Worm (Caenorhabditis elegans): ENCODE results near the gene Y38C1AA.19.
A peak's percentile ranks its signal among the peaks of the same experiment; 100 is the strongest.

The Y38C1AA.19 gene

DNA sequence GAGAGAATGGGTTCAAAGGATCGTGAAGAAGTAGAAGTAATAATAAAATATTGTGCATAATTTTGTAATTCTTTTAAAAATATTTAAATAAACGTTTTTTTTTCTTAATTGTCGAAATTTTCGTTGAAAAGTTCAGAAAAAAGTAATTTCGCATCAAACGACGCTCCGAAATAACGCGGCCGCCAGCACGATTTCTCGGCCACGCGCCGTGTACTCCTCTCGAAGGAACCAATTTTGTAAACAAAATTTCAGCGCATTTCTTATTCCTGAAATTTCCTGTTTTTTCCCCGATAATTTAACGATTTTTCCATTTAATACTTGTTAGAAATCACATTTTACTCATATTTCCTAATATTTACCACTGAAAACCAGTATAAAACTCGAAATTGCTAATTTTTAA is 32.1 kb downstream of the Y38C1AA.19 start, which contains the start of gene Y38C1AA.12:
Gene Y38C1AA.12 (plus strand): TSS at position 211 of the 400 bp plus-strand sequence.
- TF ChIP-seq ceh-31 (tag; optimal IDR thresholded peaks at IDR 0.05) (peak; percentile 93), hlh-30 (tag; optimal IDR thresholded peaks at IDR 0.05; ENCODE audit: insufficient read depth) (no peak), tbx-2 (tag; optimal IDR thresholded peaks at IDR 0.05) (peak; percentile 90), che-1 (tag; optimal IDR thresholded peaks at IDR 0.05) (no peak), npax-4 (tag; optimal IDR thresholded peaks at IDR 0.05) (no peak), ceh-6 (GFP tag; optimal IDR thresholded peaks at IDR 0.05) (no peak), K02D7.2 (tag; optimal IDR thresholded peaks at IDR 0.05) (no peak), T23F11.4 (GFP tag; optimal IDR thresholded peaks at IDR 0.05) (no peak), ttx-3 (tag; optimal IDR thresholded peaks at IDR 0.05) (peak; percentile 51), fkh-6 (tag; optimal IDR thresholded peaks at IDR 0.05) (peak; percentile 52), ceh-45 (GFP tag; IDR thresholded peaks at IDR 0.05) (no peak), elt-4 (tag; optimal IDR thresholded peaks at IDR 0.05) (no peak), nhr-232 (tag; optimal IDR thresholded peaks at IDR 0.05) (no peak), ceh-22 (tag; optimal IDR thresholded peaks at IDR 0.05) (no peak), hlh-6 (tag; optimal IDR thresholded peaks at IDR 0.05) (peak; percentile 39), pax-1 (tag; optimal IDR thresholded peaks at IDR 0.05) (no peak), ceh-14 (tag; optimal IDR thresholded peaks at IDR 0.05) (peak; percentile 65), pat-9 (tag; optimal IDR thresholded peaks at IDR 0.05) (no peak), madf-2 (tag; optimal IDR thresholded peaks at IDR 0.05) (no peak), C08G9.2 (tag; optimal IDR thresholded peaks at IDR 0.05) (peak; percentile 94), syd-9 (tag; optimal IDR thresholded peaks at IDR 0.05) (no peak), ceh-9 (tag; optimal IDR thresholded peaks at IDR 0.05) (no peak), pha-4 (tag; optimal IDR thresholded peaks at IDR 0.05) (no peak), ceh-30 (tag; optimal IDR thresholded peaks at IDR 0.05) (no peak), ceh-24 (tag; optimal IDR thresholded peaks at IDR 0.05) (no peak), ceh-18 (tag; optimal IDR thresholded peaks at IDR 0.05) (peak; percentile 56), zip-5 (tag; optimal IDR thresholded peaks at IDR 0.05) (peak; percentile 89), sdc-2 (tag; optimal IDR thresholded peaks at IDR 0.05) (no peak), ceh-19 (GFP tag; optimal IDR thresholded peaks at IDR 0.05) (no peak), K09A11.1 (tag; optimal IDR thresholded peaks at IDR 0.05; ENCODE audit: insufficient read depth) (no peak), C38D4.7 (GFP tag; optimal IDR thresholded peaks at IDR 0.05) (no peak), mec-3 (tag; optimal IDR thresholded peaks at IDR 0.05; ENCODE audit: borderline replicate concordance) (peak; percentile 56), pag-3 (tag; optimal IDR thresholded peaks at IDR 0.05; ENCODE audit: borderline replicate concordance) (no peak), hlh-15 (tag; optimal IDR thresholded peaks at IDR 0.05) (peak; percentile 44), ama-1 (optimal IDR thresholded peaks at IDR 0.05) (no peak), Y22D7AL.16 (tag; optimal IDR thresholded peaks at IDR 0.05) (no peak), ahr-1 (tag; optimal IDR thresholded peaks at IDR 0.05) (peak; percentile 65), unc-3 (GFP tag; conservative IDR thresholded peaks at IDR 0.05) (peak; percentile 57), unc-3 (tag; optimal IDR thresholded peaks at IDR 0.05) (no peak), fax-1 (tag; optimal IDR thresholded peaks at IDR 0.05) (peak; percentile 74), F13H6.1 (tag; optimal IDR thresholded peaks at IDR 0.05) (peak; percentile 63), ref-2 (tag; optimal IDR thresholded peaks at IDR 0.05) (peak; percentile 89), elt-2 (tag; optimal IDR thresholded peaks at IDR 0.05) (peak; percentile 81), gmeb-2 (tag; optimal IDR thresholded peaks at IDR 0.05) (no peak), unc-86 (tag; optimal IDR thresholded peaks at IDR 0.05) (peak; percentile 41), eyg-1 (tag; optimal IDR thresholded peaks at IDR 0.05) (peak; percentile 53), ets-4 (tag; optimal IDR thresholded peaks at IDR 0.05) (peak; percentile 87), tbx-7 (tag; optimal IDR thresholded peaks at IDR 0.05) (peak; percentile 92), rnt-1 (tag; optimal IDR thresholded peaks at IDR 0.05) (peak; percentile 74), pros-1 (tag; optimal IDR thresholded peaks at IDR 0.05) (no peak), hlh-13 (GFP tag; optimal IDR thresholded peaks at IDR 0.05) (no peak), lim-6 (tag; optimal IDR thresholded peaks at IDR 0.05) (peak; percentile 58), ceh-34 (tag; optimal IDR thresholded peaks at IDR 0.05) (peak; percentile 71), dve-1 (tag; optimal IDR thresholded peaks at IDR 0.05) (no peak)
